Worm (Caenorhabditis elegans) whole organism, L3 larva: Measurements from ENCODE around the gene F41D9.2.

Source experiments
- R02D3.7 ChIP-seq: fragments of 150-350 bp; optimal IDR thresholded peaks from 2 replicates; lab custom pipeline; 2014; ENCODE audit warnings: missing biosample characterization, missing genetic modification characterization
- ama-1 ChIP-seq: fragments of 150-350 bp; optimal IDR thresholded peaks from 2 replicates; lab custom pipeline; 2018
- ceh-28 ChIP-seq: fragments of 150-350 bp; optimal IDR thresholded peaks from 2 replicates; lab custom pipeline; 2014; ENCODE audit warnings: missing biosample characterization, missing genetic modification reagents, missing genetic modification characterization
- ceh-82 ChIP-seq: fragments of 150-350 bp; optimal IDR thresholded peaks from 2 replicates; lab custom pipeline; 2014; ENCODE audit warnings: missing biosample characterization, missing genetic modification characterization
- ceh-9 ChIP-seq: sonication (generic microtip); optimal IDR thresholded peaks from 2 replicates; lab custom pipeline; 2018; ENCODE audit warnings: missing biosample characterization, missing genetic modification characterization
- egl-27 ChIP-seq: sonication (generic microtip); optimal IDR thresholded peaks from 4 replicates; lab custom pipeline; 2017; ENCODE audit warnings: missing biosample characterization, missing genetic modification reagents, missing genetic modification characterization
- egl-5 ChIP-seq: fragments of 150-350 bp; optimal IDR thresholded peaks from 2 replicates; lab custom pipeline; 2017; ENCODE audit warnings: missing biosample characterization, missing genetic modification reagents, missing genetic modification characterization, inconsistent platforms
- elt-1 ChIP-seq: fragments of 150-350 bp; optimal IDR thresholded peaks from 2 replicates; lab custom pipeline; 2014; ENCODE audit warnings: missing biosample characterization, missing genetic modification characterization
- elt-2 ChIP-seq: sonication (generic microtip); optimal IDR thresholded peaks from 2 replicates; lab custom pipeline; 2016; ENCODE audit warnings: missing genetic modification reagents, mild to moderate bottlenecking, missing genetic modification characterization, missing compliant biosample characterization
- elt-3 ChIP-seq, 3 experiments: fragments of 150-350 bp in 1 of 3; sonication (generic microtip) in 2 of 3; optimal IDR thresholded peaks; 2 replicates in 2 of 3; 4 replicates in 1 of 3; lab custom pipeline; 2014 to 2017; ENCODE audit warnings: missing biosample characterization in 3 of 3, missing genetic modification characterization in 3 of 3
- fkh-10 ChIP-seq: sonication (generic microtip); optimal IDR thresholded peaks from 2 replicates; lab custom pipeline; 2017; ENCODE audit warnings: missing biosample characterization, missing genetic modification reagents, missing genetic modification characterization
- fkh-2 ChIP-seq: fragments of 150-350 bp; optimal IDR thresholded peaks from 2 replicates; lab custom pipeline; 2014; ENCODE audit warnings: missing biosample characterization, missing genetic modification reagents, missing genetic modification characterization
- fos-1 ChIP-seq: fragments of 150-350 bp; optimal IDR thresholded peaks from 2 replicates; lab custom pipeline; 2014; ENCODE audit warnings: missing biosample characterization, missing genetic modification characterization
- jun-1 ChIP-seq: fragments of 150-350 bp; optimal IDR thresholded peaks from 2 replicates; lab custom pipeline; 2014; ENCODE audit warnings: missing biosample characterization, missing genetic modification reagents, missing genetic modification characterization
- lin-39 ChIP-seq: fragments of 150-350 bp; optimal IDR thresholded peaks from 2 replicates; lab custom pipeline; 2018; ENCODE audit warnings: missing biosample characterization, missing genetic modification reagents, missing genetic modification characterization
- lsy-12 ChIP-seq: sonication (generic microtip); optimal IDR thresholded peaks from 2 replicates; lab custom pipeline; 2016; ENCODE audit warnings: mild to moderate bottlenecking, missing genetic modification characterization, missing compliant biosample characterization
- mdl-1 ChIP-seq: fragments of 150-350 bp; optimal IDR thresholded peaks from 2 replicates; lab custom pipeline; 2014; ENCODE audit warnings: missing biosample characterization, missing genetic modification characterization
- mml-1 ChIP-seq: fragments of 150-350 bp; sonication (generic microtip); optimal IDR thresholded peaks from 3 replicates; lab custom pipeline; 2014; ENCODE audit warnings: missing biosample characterization, missing genetic modification characterization
- nfya-1 ChIP-seq: sonication (generic microtip); optimal IDR thresholded peaks from 2 replicates; lab custom pipeline; 2017; ENCODE audit warnings: missing genetic modification characterization, mild to moderate bottlenecking, missing compliant biosample characterization, antibody characterized with exemption, moderate library complexity; ENCODE audit not compliant: insufficient read depth
- nhr-12 ChIP-seq: fragments of 150-350 bp; optimal IDR thresholded peaks from 2 replicates; lab custom pipeline; 2014; ENCODE audit warnings: missing biosample characterization, missing genetic modification characterization
- nhr-23 ChIP-seq: fragments of 150-350 bp; optimal IDR thresholded peaks from 2 replicates; lab custom pipeline; 2014; ENCODE audit warnings: missing biosample characterization, missing genetic modification reagents, missing genetic modification characterization
- nhr-25 ChIP-seq: sonication (generic microtip); optimal IDR thresholded peaks from 2 replicates; lab custom pipeline; 2017; ENCODE audit warnings: missing biosample characterization, missing genetic modification characterization
- nhr-28 ChIP-seq: fragments of 150-350 bp; optimal IDR thresholded peaks from 2 replicates; lab custom pipeline; 2014; ENCODE audit warnings: missing biosample characterization, missing genetic modification characterization
- nhr-43 ChIP-seq: sonication (generic microtip); optimal IDR thresholded peaks from 2 replicates; lab custom pipeline; 2016; ENCODE audit warnings: mild to moderate bottlenecking, missing genetic modification characterization, missing compliant biosample characterization; ENCODE audit not compliant: poor library complexity, severe bottlenecking
- nhr-67 ChIP-seq: fragments of 150-350 bp; optimal IDR thresholded peaks from 2 replicates; lab custom pipeline; 2014; ENCODE audit warnings: missing biosample characterization, missing genetic modification characterization
- nhr-76 ChIP-seq: fragments of 150-350 bp; sonication (generic microtip); optimal IDR thresholded peaks from 5 replicates; lab custom pipeline; 2014; ENCODE audit warnings: missing biosample characterization, missing genetic modification characterization
- pha-4 ChIP-seq: fragments of 150-350 bp; optimal IDR thresholded peaks from 2 replicates; lab custom pipeline; 2014; ENCODE audit warnings: missing biosample characterization, missing genetic modification reagents, missing genetic modification characterization
- pqm-1 ChIP-seq: fragments of 150-350 bp; optimal IDR thresholded peaks from 2 replicates; lab custom pipeline; 2017; ENCODE audit warnings: missing biosample characterization, missing genetic modification characterization, inconsistent platforms
- sea-2 ChIP-seq: fragments of 150-350 bp; sonication (generic microtip); optimal IDR thresholded peaks from 4 replicates; lab custom pipeline; 2014; ENCODE audit warnings: missing biosample characterization, missing genetic modification reagents, missing genetic modification characterization
- skn-1 ChIP-seq: fragments of 150-350 bp; optimal IDR thresholded peaks from 2 replicates; lab custom pipeline; 2014; ENCODE audit warnings: missing biosample characterization, missing genetic modification characterization
- snpc-4 ChIP-seq: fragments of 150-350 bp; optimal IDR thresholded peaks from 2 replicates; lab custom pipeline; 2014; ENCODE audit warnings: missing biosample characterization, missing genetic modification characterization
- unc-62 ChIP-seq: fragments of 150-350 bp; sonication (generic microtip); optimal IDR thresholded peaks from 4 replicates; lab custom pipeline; 2014; ENCODE audit warnings: missing biosample characterization, missing genetic modification reagents, missing genetic modification characterization
- ztf-4 ChIP-seq: fragments of 150-350 bp; optimal IDR thresholded peaks from 2 replicates; lab custom pipeline; 2014; ENCODE audit warnings: missing biosample characterization, missing genetic modification characterization

Gene F41D9.2

DNA sequence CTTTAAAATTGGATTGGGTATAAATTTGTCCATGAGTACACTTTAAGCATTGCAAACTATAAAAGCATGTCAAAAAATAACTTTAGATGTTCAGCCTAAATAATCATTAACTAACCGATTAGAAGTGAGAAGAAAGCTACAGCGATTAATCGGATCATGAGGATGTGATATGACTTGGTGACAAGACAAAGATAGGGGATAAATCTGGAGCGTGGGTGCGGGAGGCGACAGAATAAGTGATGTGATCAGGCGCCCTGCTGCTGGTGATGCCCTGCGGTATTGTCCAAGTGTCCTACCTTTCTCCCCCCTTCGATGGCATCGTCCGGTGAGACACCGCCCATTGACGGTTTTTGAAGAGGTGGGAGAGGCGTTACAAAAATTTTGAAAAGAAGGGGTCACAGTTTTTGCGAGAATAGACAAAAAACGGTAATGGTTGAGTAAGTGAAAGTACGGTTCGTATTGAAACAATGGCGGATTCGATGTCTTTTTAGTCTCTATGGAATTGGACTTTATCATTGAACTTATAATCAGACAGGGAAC, at the start of gene F41D9.2:
Gene F41D9.2 (minus strand): TSS at position 304 of the 540 bp plus-strand sequence.
- TF ChIP-seq nhr-23 (tag; lab: Kevin White, UChicago) (peak; percentile 7), mdl-1 (tag; lab: Kevin White, UChicago) (no peak), nhr-25 (peak; percentile 24), nhr-76 (tag; lab: Kevin White, UChicago) (no peak), nfya-1 (tag; lab: Kevin White, UChicago) (no peak), ztf-4 (tag; lab: Kevin White, UChicago) (no peak)

ce11 chrX:8432361-8432760, 47.6 kb upstream of the F41D9.2 start, which contains the start of gene kin-9:
kin-9 (plus strand) TSS chrX:8432661.
- TF ChIP-seq egl-27 (no peak), mml-1 (no peak), ceh-28 (tag; lab: Kevin White, UChicago) (no peak), nfya-1 (tag; lab: Kevin White, UChicago) (no peak), ama-1 (lab: Kevin White, UChicago) (no peak), lin-39 (tag; lab: Kevin White, UChicago) (no peak), mdl-1 (tag; lab: Kevin White, UChicago) (no peak), nhr-23 (tag; lab: Kevin White, UChicago) (no peak), fkh-10 (GFP tag; lab: Kevin White, UChicago) (no peak), snpc-4 (tag; lab: Kevin White, UChicago) (no peak), fkh-2 (tag; lab: Kevin White, UChicago) (no peak), fos-1 (tag; lab: Kevin White, UChicago) (no peak), elt-1 (tag; lab: Kevin White, UChicago) (no peak), unc-62 (no peak), nhr-28 (no peak), nhr-67 (tag; lab: Kevin White, UChicago) (no peak), skn-1 (tag; lab: Kevin White, UChicago) (no peak), nhr-25 (no peak), R02D3.7 (tag; lab: Kevin White, UChicago) (no peak), sea-2 (no peak)

DNA sequence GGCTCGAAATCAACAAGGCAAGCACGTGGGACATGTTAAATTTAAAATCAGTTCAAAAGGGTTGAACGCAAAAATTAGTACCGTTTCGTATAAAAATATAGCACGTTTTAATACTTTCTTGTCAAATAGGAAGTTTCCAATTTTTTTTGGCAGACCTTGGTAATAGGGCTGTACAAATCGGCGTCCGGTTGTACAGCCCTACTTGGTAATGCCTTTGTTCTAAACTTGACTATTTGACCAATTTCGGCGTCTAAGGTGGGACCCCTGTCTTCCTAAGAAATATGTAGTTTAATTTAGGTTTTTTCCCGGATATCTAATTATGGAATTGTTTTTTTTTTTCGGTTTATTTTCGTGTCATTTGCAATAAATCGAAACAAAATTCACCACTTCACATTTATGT, 44.8 kb upstream of the F41D9.2 start:
- TF ChIP-seq R02D3.7 (tag; lab: Kevin White, UChicago) (no peak), elt-3 (tag; optimal IDR thresholded peaks at IDR 0.05; lab: Kevin White, UChicago) (no peak), mdl-1 (tag; lab: Kevin White, UChicago) (no peak), nhr-25 (no peak), ztf-4 (tag; lab: Kevin White, UChicago) (no peak), mml-1 (no peak), egl-5 (tag; lab: Kevin White, UChicago) (no peak), fos-1 (tag; lab: Kevin White, UChicago) (no peak), lsy-12 (tag; lab: Kevin White, UChicago) (no peak), nhr-43 (tag; lab: Kevin White, UChicago) (no peak), ceh-82 (no peak)

DNA sequence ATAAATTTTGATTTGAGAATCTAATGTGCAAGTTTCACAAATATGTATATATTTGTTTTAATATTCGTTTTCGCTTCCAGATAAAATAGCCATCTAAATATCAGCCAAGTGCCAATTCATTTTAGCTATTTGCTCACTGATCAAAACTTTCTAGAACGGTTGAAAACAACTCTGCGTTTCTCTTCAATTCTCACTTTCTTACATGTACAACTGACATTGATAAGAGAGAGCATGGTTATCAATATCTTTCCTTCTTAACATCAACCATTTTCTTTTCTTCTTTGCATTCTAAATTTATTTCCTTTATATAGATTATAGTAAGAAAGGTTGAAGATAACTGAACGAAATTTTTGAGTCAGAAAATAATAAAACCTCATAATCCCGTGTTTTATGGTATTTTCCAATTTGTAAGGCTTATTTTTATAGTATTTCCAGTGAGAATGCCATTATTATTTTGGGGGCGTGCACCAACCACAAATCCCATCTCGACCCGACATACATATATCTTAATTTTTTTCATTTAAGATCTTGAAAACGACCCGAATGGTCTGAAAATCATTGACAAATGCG, 43.7 kb upstream of the F41D9.2 start, which contains the start of gene F08F1.3:
Gene F08F1.3 (plus strand): TSS at position 520 of the 570 bp plus-strand sequence.
- TF ChIP-seq pha-4 (peak; percentile 42), nhr-76 (tag; lab: Kevin White, UChicago) (no peak), ztf-4 (tag; lab: Kevin White, UChicago) (no peak), ceh-82 (no peak), lsy-12 (tag; lab: Kevin White, UChicago) (no peak), jun-1 (tag; lab: Kevin White, UChicago) (no peak), pqm-1 (peak; percentile 23), egl-5 (tag; lab: Kevin White, UChicago) (no peak), nhr-12 (tag; lab: Kevin White, UChicago) (no peak), ceh-9 (no peak), snpc-4 (tag; lab: Kevin White, UChicago) (no peak), elt-2 (tag; lab: Kevin White, UChicago) (peak; percentile 74), R02D3.7 (tag; lab: Kevin White, UChicago) (no peak)
